Worm (Caenorhabditis elegans): ENCODE results near the gene irld-26.

The irld-26 gene

DNA sequence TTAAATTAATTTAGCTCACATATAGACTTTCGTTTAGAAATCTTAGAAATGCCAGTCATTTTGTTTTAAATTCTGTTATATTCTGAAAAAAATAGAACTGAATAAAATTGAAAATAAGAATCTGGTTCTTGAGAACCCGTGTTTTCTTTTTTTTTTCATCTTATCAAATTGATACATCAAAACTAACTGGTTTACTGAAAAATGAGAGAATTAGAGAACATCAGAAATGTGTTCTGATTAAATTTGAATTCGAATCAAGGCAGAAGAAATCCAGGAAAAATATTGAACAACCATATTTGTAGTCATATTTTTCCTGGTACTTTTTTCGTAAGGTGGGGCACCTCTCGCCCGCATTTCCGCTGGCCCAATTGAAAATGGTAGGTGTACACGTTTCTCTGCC lies 13.5 kb downstream of the irld-26 start, which contains the start of gene F11A5.15:
TSS of gene F11A5.15 (minus strand) at position 101 of the 400 bp plus-strand sequence.
- TF ChIP-seq dao-5 (tag; optimal IDR thresholded peaks at IDR 0.05) (no peak), W03F9.2 (tag; optimal IDR thresholded peaks at IDR 0.05) (no peak), him-1 (tag; optimal IDR thresholded peaks at IDR 0.05) (no peak)

DNA sequence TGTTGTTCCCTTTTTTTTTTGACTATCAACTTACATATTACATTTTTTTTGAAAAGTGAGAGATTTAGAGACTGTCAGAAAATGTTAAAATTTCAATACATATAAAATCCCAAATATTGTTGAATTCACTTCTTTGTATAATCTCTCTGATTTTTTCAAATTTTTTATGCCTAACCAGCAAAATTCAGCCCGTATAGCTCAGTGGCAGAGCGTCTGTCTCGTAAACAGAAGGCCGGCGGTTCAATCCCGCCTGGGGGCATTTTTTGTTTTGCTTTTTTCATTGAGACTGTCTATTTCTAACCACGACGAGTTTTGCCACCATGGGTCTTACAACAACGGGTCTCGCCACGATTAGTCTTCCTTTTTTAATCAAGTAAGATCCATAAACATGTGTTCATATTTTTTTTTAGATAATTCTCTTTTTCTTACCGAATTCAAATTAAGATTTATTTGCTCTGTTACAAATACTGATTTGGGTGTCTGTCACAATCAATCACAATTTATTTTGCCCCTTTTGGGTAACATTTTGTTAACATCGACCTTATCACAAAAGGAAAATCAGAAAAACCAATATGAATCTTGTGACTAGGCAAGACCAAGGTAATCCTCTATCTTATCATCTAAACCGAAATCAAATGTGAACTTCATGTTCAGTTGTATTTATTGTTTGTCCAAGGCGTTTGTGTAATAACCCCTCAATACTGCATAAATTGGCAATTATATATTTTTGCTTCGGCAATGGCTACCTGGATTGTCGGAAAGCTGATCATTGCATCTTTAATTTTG lies 14.2 kb downstream of the irld-26 start, which contains the start of gene glc-1:
TSS of gene glc-1 (plus strand) at position 663 of the 786 bp plus-strand sequence.
- TF ChIP-seq him-1 (tag; optimal IDR thresholded peaks at IDR 0.05) (no peak), W03F9.2 (tag; optimal IDR thresholded peaks at IDR 0.05) (no peak), dao-5 (tag; optimal IDR thresholded peaks at IDR 0.05) (no peak)

DNA sequence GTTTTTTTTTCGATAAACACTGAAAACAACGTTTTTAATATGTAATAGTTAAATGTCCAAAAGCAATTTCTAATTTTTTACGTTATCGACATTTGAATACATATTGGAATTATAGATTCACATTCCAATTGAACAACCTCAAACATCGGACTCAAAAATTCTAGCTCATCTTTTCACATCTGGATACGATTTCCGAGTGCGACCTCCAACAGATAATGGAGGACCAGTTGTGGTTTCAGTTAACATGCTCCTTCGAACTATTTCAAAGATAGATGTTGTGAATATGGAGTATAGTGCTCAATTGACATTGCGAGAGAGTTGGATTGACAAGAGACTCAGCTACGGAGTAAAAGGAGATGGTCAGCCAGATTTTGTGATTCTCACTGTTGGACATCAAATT lies 15.0 kb downstream of the irld-26 start:
- TF ChIP-seq him-1 (tag; optimal IDR thresholded peaks at IDR 0.05) = no peak
- no peak for TF ChIP-seq dao-5 (tag; optimal IDR thresholded peaks at IDR 0.05)
- no peak for TF ChIP-seq W03F9.2 (tag; optimal IDR thresholded peaks at IDR 0.05)

DNA sequence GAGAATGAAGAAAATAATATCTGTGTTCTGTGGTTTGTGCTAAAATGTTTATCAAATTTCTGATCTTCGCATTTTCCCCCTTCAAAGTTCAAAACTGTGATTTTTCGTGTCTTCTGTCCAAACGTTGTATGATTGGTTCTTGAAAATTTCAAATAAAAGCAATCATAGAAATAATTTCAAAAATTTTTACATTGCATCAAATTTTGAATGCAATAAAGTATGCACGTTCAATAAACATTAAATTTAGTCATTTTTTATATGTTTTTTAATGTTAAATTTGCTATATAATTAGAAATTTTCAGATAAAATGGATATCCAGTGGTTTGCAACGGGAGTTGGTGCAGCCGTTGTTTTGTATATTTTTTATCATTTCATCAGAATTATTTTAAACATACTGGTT lies 19.0 kb downstream of the irld-26 start, which contains the start of gene stdh-2:
TSS of gene stdh-2 (plus strand) at position 301 of the 400 bp plus-strand sequence.
- TF ChIP-seq dao-5 (tag; optimal IDR thresholded peaks at IDR 0.05) = no peak
- no peak for TF ChIP-seq W03F9.2 (tag; optimal IDR thresholded peaks at IDR 0.05)
- no peak for TF ChIP-seq him-1 (tag; optimal IDR thresholded peaks at IDR 0.05)

DNA sequence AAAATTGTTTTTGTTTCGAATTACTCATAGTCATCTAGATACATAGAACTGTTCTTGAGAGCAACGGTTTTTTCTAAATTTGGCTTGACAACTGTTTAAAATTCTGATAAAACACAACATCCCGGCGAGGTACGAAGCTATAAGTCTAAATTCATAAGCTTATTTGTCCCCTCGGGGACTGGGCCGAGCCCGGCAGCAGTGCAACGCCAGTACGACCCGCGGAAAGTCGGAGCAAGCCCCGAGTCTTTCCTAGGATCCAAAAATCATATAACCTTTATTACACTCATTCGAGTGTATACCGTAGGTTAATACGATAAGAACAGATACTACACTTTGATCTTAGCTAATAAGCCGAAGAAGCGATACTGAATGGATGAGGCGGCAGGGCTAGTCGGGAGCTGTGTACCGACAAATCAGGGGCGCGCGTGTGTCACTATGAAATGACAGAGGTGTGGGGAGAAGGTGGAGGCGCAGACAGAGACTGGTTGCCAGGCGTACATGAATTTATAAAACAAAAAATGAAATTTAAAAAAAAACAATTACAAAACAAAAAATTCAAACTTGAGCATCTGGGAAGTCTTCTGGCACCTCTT lies 20.6 kb downstream of the irld-26 start:
- TF ChIP-seq W03F9.2 (tag; optimal IDR thresholded peaks at IDR 0.05) = no peak
- TF ChIP-seq him-1 (tag; optimal IDR thresholded peaks at IDR 0.05) = no peak
- no peak for TF ChIP-seq dao-5 (tag; optimal IDR thresholded peaks at IDR 0.05)

DNA sequence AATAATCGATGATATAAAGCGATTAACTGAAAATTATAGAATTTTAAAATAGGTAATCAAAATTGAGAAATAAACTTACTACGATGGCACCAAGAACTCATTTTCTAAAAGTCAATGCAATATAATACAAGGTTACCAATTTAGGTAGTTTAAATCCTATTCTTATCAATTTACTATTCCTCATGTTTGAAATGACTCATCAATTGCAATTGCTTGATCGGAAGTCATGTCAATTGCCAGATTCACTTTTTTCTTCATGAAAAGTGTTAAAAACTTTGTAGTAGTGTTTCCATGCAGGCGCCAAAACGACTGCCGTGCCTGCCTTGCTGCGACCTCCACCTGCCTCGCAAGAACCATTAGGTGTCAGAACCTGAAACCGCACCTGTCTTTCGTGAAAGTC lies 21.6 kb downstream of the irld-26 start, which contains the start of gene F11A5.13:
TSS of gene F11A5.13 (minus strand) at position 101 of the 400 bp plus-strand sequence.
- TF ChIP-seq W03F9.2 (tag; optimal IDR thresholded peaks at IDR 0.05) (no peak), dao-5 (tag; optimal IDR thresholded peaks at IDR 0.05) (no peak), him-1 (tag; optimal IDR thresholded peaks at IDR 0.05) (no peak)

DNA sequence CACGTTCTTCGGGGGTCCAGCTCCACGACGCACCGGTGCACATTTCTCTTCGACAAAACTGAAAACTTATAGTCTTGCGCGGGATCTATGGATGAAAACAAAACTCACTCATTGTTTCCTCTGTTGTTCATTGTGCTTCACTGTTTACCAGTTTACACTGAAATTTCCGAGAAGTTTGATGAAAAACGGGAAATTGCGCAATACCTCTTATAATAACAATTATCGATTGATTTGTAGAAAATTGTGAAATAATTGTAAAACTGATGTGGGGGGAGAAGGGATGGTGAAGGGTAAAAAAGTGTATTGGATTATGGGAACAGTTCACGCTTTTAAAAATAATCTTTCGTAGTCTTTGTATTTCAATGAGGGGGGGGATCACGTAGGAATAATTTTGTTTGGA lies 24.5 kb downstream of the irld-26 start:
- TF ChIP-seq him-1 (tag; optimal IDR thresholded peaks at IDR 0.05) = no peak
- TF ChIP-seq dao-5 (tag; optimal IDR thresholded peaks at IDR 0.05) = no peak
- TF ChIP-seq W03F9.2 (tag; optimal IDR thresholded peaks at IDR 0.05) = no peak

DNA sequence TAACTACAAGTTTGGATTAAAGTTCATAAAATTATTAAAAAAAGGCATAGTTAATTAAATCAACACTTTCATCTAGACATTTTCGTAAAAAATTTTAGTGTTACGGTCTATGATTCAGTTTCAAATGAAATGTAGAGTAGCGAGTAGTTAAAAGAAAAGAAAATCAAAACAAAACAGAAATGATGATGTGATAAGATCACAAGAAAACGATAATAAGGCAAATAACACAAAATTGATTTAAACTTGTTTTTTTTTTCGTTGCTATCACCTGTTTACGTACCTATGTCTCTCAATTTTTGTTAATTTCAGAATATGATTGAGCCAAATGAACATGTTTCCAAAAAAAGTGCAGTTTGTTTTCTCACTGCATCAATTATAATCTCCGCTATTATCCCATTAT lies 24.9 kb downstream of the irld-26 start, which contains the start of the genes F21H7.2 and F21H7.12:
TSS of gene F21H7.2 (minus strand) at position 101 of the 400 bp plus-strand sequence.
TSS of gene F21H7.12 (plus strand) at position 270 of the 400 bp plus-strand sequence.
- TF ChIP-seq W03F9.2 (tag; optimal IDR thresholded peaks at IDR 0.05) (no peak), dao-5 (tag; optimal IDR thresholded peaks at IDR 0.05) (no peak), him-1 (tag; optimal IDR thresholded peaks at IDR 0.05) (no peak)

DNA sequence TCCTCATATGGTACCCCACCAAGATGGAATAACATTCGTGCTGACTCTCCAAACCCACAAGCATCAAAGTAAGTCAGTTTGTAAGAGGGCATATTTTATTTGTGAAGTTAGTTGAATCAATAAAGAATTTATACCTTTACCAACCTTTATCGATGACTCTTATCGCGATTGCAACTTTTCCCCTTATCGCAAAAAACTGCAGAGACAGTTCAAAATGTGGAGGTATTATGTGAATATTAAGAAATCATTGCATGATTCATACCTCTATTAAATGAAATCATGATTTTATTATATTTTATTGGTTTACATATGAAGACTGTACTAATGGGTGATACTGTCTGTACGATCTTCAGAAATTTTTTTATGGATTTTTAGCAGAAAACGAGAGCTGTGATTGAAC lies 27.2 kb downstream of the irld-26 start, which contains the start of gene gst-22:
TSS of gene gst-22 (minus strand) at position 103 of the 400 bp plus-strand sequence.
- TF ChIP-seq him-1 (tag; optimal IDR thresholded peaks at IDR 0.05) = no peak
- no peak for TF ChIP-seq dao-5 (tag; optimal IDR thresholded peaks at IDR 0.05)
- TF ChIP-seq W03F9.2 (tag; optimal IDR thresholded peaks at IDR 0.05) = no peak

DNA sequence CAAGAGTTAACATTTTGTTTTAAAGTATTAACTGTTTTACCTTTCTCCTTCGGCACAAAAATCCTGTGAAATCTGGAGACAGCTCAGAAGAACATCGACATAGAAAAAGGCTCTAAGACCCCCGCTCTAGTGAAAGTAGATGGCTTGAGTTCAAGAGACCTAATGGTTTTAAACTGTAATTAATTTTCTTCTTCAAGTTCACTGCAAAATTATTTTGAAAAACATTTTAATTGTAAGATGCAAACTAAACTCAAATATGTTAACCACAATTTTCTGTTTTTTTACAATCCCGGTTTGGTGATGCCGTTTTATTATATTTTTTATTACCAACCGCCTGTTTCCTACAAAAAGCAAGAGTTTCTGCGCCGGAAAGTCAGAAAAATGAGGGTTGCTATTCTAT lies 28.6 kb downstream of the irld-26 start, which contains the start of gene clec-233:
TSS of gene clec-233 (plus strand) at position 301 of the 400 bp plus-strand sequence.
- TF ChIP-seq dao-5 (tag; optimal IDR thresholded peaks at IDR 0.05) (no peak), W03F9.2 (tag; optimal IDR thresholded peaks at IDR 0.05) (no peak), him-1 (tag; optimal IDR thresholded peaks at IDR 0.05) (no peak)

DNA sequence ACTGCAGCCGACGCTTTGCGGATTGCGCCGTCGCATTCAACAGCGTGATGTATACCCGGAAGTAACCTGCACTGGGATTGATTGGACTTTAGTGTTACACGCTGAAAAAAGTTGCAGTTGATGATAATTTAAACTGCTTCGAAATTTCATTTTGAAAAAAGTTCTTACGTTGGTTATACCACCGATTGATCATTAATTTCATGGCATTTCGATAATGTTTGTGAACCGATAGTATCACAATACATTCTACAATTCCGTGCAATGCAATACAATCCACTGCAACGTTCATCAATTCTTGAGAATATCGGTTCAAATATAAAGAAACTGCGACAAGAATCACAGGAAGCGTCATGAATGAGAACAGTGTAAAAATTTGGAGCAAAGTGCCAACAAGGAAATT lies 30.1 kb downstream of the irld-26 start, which contains the start of gene F21H7.3:
TSS of gene F21H7.3 (minus strand) at position 101 of the 400 bp plus-strand sequence.
- no peak for TF ChIP-seq him-1 (tag; optimal IDR thresholded peaks at IDR 0.05)
- no peak for TF ChIP-seq W03F9.2 (tag; optimal IDR thresholded peaks at IDR 0.05)
- no peak for TF ChIP-seq dao-5 (tag; optimal IDR thresholded peaks at IDR 0.05)

DNA sequence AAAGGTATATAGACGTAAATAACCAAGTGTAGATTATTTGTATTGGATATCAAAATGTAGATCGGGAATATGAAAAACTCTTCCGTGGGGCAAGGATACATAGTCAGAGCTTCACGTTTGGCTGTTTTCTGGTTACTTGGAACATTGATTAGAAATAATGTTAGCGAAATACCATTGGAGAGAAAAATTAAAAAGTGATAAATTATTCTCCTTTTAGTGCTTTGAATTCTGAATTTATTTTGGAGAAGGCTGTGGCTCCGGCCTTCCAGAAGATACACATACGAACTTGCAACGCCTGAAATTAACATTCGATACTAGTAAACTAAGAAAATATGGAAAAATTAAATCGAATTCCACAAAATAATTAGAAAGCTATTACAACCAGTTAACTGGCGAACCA lies 30.7 kb downstream of the irld-26 start, which contains the start of gene srh-98:
TSS of gene srh-98 (minus strand) at position 101 of the 400 bp plus-strand sequence.
- no peak for TF ChIP-seq W03F9.2 (tag; optimal IDR thresholded peaks at IDR 0.05)
- no peak for TF ChIP-seq him-1 (tag; optimal IDR thresholded peaks at IDR 0.05)
- TF ChIP-seq dao-5 (tag; optimal IDR thresholded peaks at IDR 0.05) = no peak

DNA sequence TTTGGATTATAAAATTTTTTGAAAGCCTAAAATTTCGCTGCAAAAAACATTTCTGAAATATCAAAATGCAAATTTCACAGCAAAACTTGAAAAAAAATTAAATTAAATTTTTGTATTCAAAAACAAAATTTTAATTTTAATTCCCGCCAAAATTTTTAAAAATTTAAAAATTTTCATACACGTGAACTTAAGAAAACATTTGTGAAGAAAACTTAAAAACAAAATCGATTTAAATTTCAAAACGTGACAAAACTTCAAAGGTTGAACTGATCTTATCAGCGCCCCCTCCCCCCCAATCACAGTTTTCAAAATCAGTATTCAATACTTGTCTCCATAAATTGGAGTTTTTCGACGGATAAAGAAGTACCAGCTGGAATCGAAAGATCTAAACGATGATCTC lies 32.2 kb downstream of the irld-26 start, which contains the start of gene F21H7.5:
TSS of gene F21H7.5 (plus strand) at position 301 of the 400 bp plus-strand sequence.
- TF ChIP-seq dao-5 (tag; optimal IDR thresholded peaks at IDR 0.05) (no peak), him-1 (tag; optimal IDR thresholded peaks at IDR 0.05) (no peak), W03F9.2 (tag; optimal IDR thresholded peaks at IDR 0.05) (no peak)
